Worm (Caenorhabditis elegans): ENCODE results near the gene clp-7.

DNA sequence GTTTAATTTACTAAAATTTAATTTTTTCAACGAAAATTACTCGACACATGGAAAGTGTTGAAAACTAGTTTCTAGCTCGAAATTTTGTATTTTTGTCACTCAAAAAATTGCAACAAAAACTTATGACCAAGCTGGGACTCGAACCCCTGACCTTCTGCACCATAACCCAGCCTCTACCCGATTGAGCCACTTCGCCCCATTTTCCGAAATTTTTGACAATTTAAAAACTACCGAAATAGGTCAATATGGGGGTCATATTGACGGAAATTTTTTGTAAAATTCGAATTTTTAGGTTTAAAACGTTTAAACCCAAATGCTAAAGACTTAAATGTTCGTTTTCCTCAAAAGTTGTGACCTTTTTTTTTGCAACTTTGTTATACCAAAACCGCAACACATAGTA is 60.3 kb downstream of the clp-7 start:
- TF ChIP-seq ztf-11 (tag; optimal IDR thresholded peaks at IDR 0.05) (no peak), blmp-1 (tag; optimal IDR thresholded peaks at IDR 0.05; ENCODE audit: insufficient read depth) (no peak), lin-39 (tag; optimal IDR thresholded peaks at IDR 0.05) (no peak), aly-2 (tag; optimal IDR thresholded peaks at IDR 0.05) (no peak), elt-1 (tag; optimal IDR thresholded peaks at IDR 0.05) (no peak), nhr-237 (tag; optimal IDR thresholded peaks at IDR 0.05) (no peak), ZK546.5 (tag; optimal IDR thresholded peaks at IDR 0.05) (no peak), elt-3 (tag; optimal IDR thresholded peaks at IDR 0.05) (no peak), skn-1 (tag; optimal IDR thresholded peaks at IDR 0.05) (no peak), unc-62 (GFP tag; optimal IDR thresholded peaks at IDR 0.05) (no peak), fos-1 (tag; optimal IDR thresholded peaks at IDR 0.05) (no peak), nhr-25 (tag; optimal IDR thresholded peaks at IDR 0.05) (no peak), mbf-1 (tag; optimal IDR thresholded peaks at IDR 0.05) (no peak), F13H6.1 (tag; optimal IDR thresholded peaks at IDR 0.05) (no peak)

Measured in whole organism, L2 larva.